Fruit fly (Drosophila melanogaster): Measurements from ENCODE around the gene CG14932.

The CG14932 gene

dm6 chr2L:11807697-11808226 lies 18.0 kb downstream of the CG14932 start (continued):
- TF ChIP-seq gem (tag; optimal IDR thresholded peaks at IDR 0.05) (no peak), CkIIα-i1 (GFP tag; IDR thresholded peaks at IDR 0.05) (no peak), CG14050 (GFP tag; IDR thresholded peaks at IDR 0.05) (no peak), CG10366 (GFP tag; IDR thresholded peaks at IDR 0.05) (no peak), CG1832 (GFP tag; optimal IDR thresholded peaks at IDR 0.05) (no peak), Dp (GFP tag; optimal IDR thresholded peaks at IDR 0.05) (no peak), Abd-B (GFP tag; optimal IDR thresholded peaks at IDR 0.05) (no peak), CG2199 (GFP tag; IDR thresholded peaks at IDR 0.05) (0 out of 3 replicates have a peak, but pooled peaks have one; percentile 74), unpg (GFP tag; optimal IDR thresholded peaks at IDR 0.05) (peak; percentile 2), fd3F (GFP tag; optimal IDR thresholded peaks at IDR 0.05) (no peak), CG16863 (GFP tag; optimal IDR thresholded peaks at IDR 0.05) (peak; percentile 46), Vsx1 (GFP tag; optimal IDR thresholded peaks at IDR 0.05) (no peak), CG15696 (tag; optimal IDR thresholded peaks at IDR 0.05) (no peak), CG14860 (GFP tag; IDR thresholded peaks at IDR 0.05; ENCODE audit: partially characterized antibody) (no peak), CG9876 (GFP tag; optimal IDR thresholded peaks at IDR 0.05) (no peak), CG12071 (GFP tag; optimal IDR thresholded peaks at IDR 0.05) (peak; percentile 52), CG10979 (tag; optimal IDR thresholded peaks at IDR 0.05) (no peak), knrl (GFP tag; IDR thresholded peaks at IDR 0.05; ENCODE audit: partially characterized antibody) (peak; percentile 25; the same call in 1 of the 3 replicates), CG1603 (tag; optimal IDR thresholded peaks at IDR 0.05) (peak; percentile 12), sc (optimal IDR thresholded peaks at IDR 0.05) (no peak), sc (GFP tag; optimal IDR thresholded peaks at IDR 0.05) (no peak), CG30020 (tag; optimal IDR thresholded peaks at IDR 0.05) (no peak), gfzf (GFP tag; optimal IDR thresholded peaks at IDR 0.05) (no peak), YL-1 (GFP tag; optimal IDR thresholded peaks at IDR 0.05) (peak; percentile 6), Xbp1 (GFP tag; optimal IDR thresholded peaks at IDR 0.05) (no peak), corto (GFP tag; optimal IDR thresholded peaks at IDR 0.05) (peak; percentile 24), CG2202 (tag; optimal IDR thresholded peaks at IDR 0.05) (no peak), CG9817 (tag; optimal IDR thresholded peaks at IDR 0.05) (no peak), B-H2 (GFP tag; optimal IDR thresholded peaks at IDR 0.05) (peak; percentile 44), Nf-YB (GFP tag; optimal IDR thresholded peaks at IDR 0.05) (peak; percentile 32), dati (GFP tag; IDR thresholded peaks at IDR 0.05) (no peak), BEAF-32 (GFP tag; optimal IDR thresholded peaks at IDR 0.05) (no peak), ara (GFP tag; IDR thresholded peaks at IDR 0.05) (0 out of 2 replicates have a peak, but pooled peaks have one; percentile 42), CG11695 (GFP tag; IDR thresholded peaks at IDR 0.05) (0 out of 3 replicates have a peak, but pooled peaks have one; percentile 32), row (GFP tag; IDR thresholded peaks at IDR 0.05) (no peak; the same call in 2 of the 3 replicates), CG2129 (GFP tag; IDR thresholded peaks at IDR 0.05; ENCODE audit: partially characterized antibody) (no peak), z (GFP tag; IDR thresholded peaks at IDR 0.05) (0 out of 3 replicates have a peak, but pooled peaks have one; percentile 38), gce (GFP tag; IDR thresholded peaks at IDR 0.05) (peak; percentile 68; the same call in 1 of the 3 replicates), Dad (GFP tag; optimal IDR thresholded peaks at IDR 0.05) (no peak), CG4360 (GFP tag; IDR thresholded peaks at IDR 0.05) (no peak), CG7271 (tag; optimal IDR thresholded peaks at IDR 0.05) (no peak), Ada2b (GFP tag; IDR thresholded peaks at IDR 0.05) (no peak), ewg (GFP tag; optimal IDR thresholded peaks at IDR 0.05) (no peak), dmrt11E (tag; optimal IDR thresholded peaks at IDR 0.05) (no peak), CG3065 (GFP tag; optimal IDR thresholded peaks at IDR 0.05) (no peak), Lpt (GFP tag; optimal IDR thresholded peaks at IDR 0.05) (no peak), org-1 (GFP tag; optimal IDR thresholded peaks at IDR 0.05) (no peak), Nf-YA (GFP tag; IDR thresholded peaks at IDR 0.05) (no peak), CG33557 (GFP tag; optimal IDR thresholded peaks at IDR 0.05) (no peak), gt (GFP tag; IDR thresholded peaks at IDR 0.05) (no peak)

All from whole organism, embryonic.